Worm (Caenorhabditis elegans): ENCODE measurements around the gene F26C11.1.

F26C11.1 gene

ce11 chrII:9940430-9940829, 45.9 kb downstream of the F26C11.1 start, which contains the start of gene ufd-3 (continued):
- TF ChIP-seq rpc-1 (optimal IDR thresholded peaks at IDR 0.05), result no peak
- TF ChIP-seq rpc-1 (tag; optimal IDR thresholded peaks at IDR 0.05), result no peak
- TF ChIP-seq bed-2 (GFP tag; IDR thresholded peaks at IDR 0.05), result peak; percentile 49; the same call in 1 of the 2 replicates
- TF ChIP-seq egl-18 (GFP tag; IDR thresholded peaks at IDR 0.05), result no peak
- peak; percentile 54 for TF ChIP-seq lsl-1 (GFP tag; optimal IDR thresholded peaks at IDR 0.05)
- no peak for TF ChIP-seq ztf-6 (GFP tag; IDR thresholded peaks at IDR 0.05)
- TF ChIP-seq ceh-79 (tag; optimal IDR thresholded peaks at IDR 0.05), result no peak
- TF ChIP-seq unc-130 (GFP tag; optimal IDR thresholded peaks at IDR 0.05), result peak; percentile 90
- TF ChIP-seq cebp-2 (GFP tag; IDR thresholded peaks at IDR 0.05), result no peak
- TF ChIP-seq somi-1 (GFP tag; optimal IDR thresholded peaks at IDR 0.05), result peak; percentile 51
- peak; percentile 58 for TF ChIP-seq ceh-100 (GFP tag; IDR thresholded peaks at IDR 0.05)
- TF ChIP-seq ztf-28 (GFP tag; IDR thresholded peaks at IDR 0.05), result no peak
- TF ChIP-seq B0035.1 (tag; optimal IDR thresholded peaks at IDR 0.05), result peak; percentile 58
- no peak for TF ChIP-seq F37B4.10 (GFP tag; IDR thresholded peaks at IDR 0.05)
- TF ChIP-seq madf-8 (GFP tag; conservative IDR thresholded peaks at IDR 0.05), result peak; percentile 33; the same call in 1 of the 2 replicates
- no peak for TF ChIP-seq F39B2.1 (GFP tag; IDR thresholded peaks at IDR 0.05)
- no peak for TF ChIP-seq hmg-20 (GFP tag; IDR thresholded peaks at IDR 0.05)
- TF ChIP-seq ztf-22 (GFP tag; optimal IDR thresholded peaks at IDR 0.05), result no peak
- TF ChIP-seq hsf-1 (GFP tag; IDR thresholded peaks at IDR 0.05), result no peak; the same call in 1 of the 2 replicates
- peak; percentile 42 for TF ChIP-seq hmg-1.2 (GFP tag; IDR thresholded peaks at IDR 0.05)
- peak; percentile 72 for TF ChIP-seq K12H6.12 (tag; optimal IDR thresholded peaks at IDR 0.05)
- TF ChIP-seq madf-3 (GFP tag; IDR thresholded peaks at IDR 0.05), result 0 out of 2 replicates have a peak, but pooled peaks have one; percentile 59
- no peak for TF ChIP-seq B0019.2 (GFP tag; conservative IDR thresholded peaks at IDR 0.05)
- TF ChIP-seq F10E7.11 (tag; optimal IDR thresholded peaks at IDR 0.05), result peak; percentile 25
- TF ChIP-seq aptf-2 (GFP tag; conservative IDR thresholded peaks at IDR 0.05), result peak; percentile 69; the same call in 1 of the 2 replicates
- no peak for TF ChIP-seq mes-4 (tag; optimal IDR thresholded peaks at IDR 0.05)
- TF ChIP-seq athp-1 (tag; optimal IDR thresholded peaks at IDR 0.05), result peak; percentile 64
- no peak for TF ChIP-seq gei-17 (GFP tag; optimal IDR thresholded peaks at IDR 0.05)
- TF ChIP-seq attf-5 (GFP tag; optimal IDR thresholded peaks at IDR 0.05), result peak; percentile 81
- peak; percentile 75 for TF ChIP-seq ekl-4 (GFP tag; IDR thresholded peaks at IDR 0.05)
- no peak for TF ChIP-seq mel-28 (tag; optimal IDR thresholded peaks at IDR 0.05; ENCODE audit: borderline replicate concordance)
- peak; percentile 99 for TF ChIP-seq lin-54 (GFP tag; optimal IDR thresholded peaks at IDR 0.05)
- TF ChIP-seq F49E8.2 (tag; optimal IDR thresholded peaks at IDR 0.05; ENCODE audit: insufficient read depth), result no peak
- no peak for TF ChIP-seq nhr-90 (tag; optimal IDR thresholded peaks at IDR 0.05)
- TF ChIP-seq aptf-3 (GFP tag; IDR thresholded peaks at IDR 0.05), result no peak
- TF ChIP-seq nhr-179 (tag; optimal IDR thresholded peaks at IDR 0.05), result no peak

ce11 chrII:9943246-9943645, 48.7 kb downstream of the F26C11.1 start:
- no peak for TF ChIP-seq rec-8 (tag; optimal IDR thresholded peaks at IDR 0.05)

DNA sequence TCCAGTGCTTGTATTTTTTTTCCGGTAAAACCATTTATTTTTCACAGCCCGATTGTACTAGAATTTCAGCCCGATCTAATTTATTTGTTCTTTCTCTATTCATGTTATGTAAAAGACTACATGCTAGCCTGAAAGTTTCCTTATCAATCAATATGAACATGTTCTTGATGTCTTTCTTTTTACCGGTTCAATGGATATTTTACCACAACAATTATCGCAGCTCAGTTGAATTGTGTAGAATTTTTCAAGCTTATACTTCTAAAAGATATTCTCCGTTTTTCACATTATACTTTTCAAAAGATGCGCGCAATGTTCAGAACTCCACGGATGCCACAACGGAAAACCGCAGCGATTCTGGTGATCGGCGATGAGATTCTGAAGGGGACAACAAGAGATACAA, 49.3 kb downstream of the F26C11.1 start, which contains the start of gene flad-1:
TSS of gene flad-1 (plus strand) at position 301 of the 400 bp plus-strand sequence.
- TF ChIP-seq efl-1 (GFP tag; optimal IDR thresholded peaks at IDR 0.05), result no peak
- TF ChIP-seq chd-7 (tag; optimal IDR thresholded peaks at IDR 0.05), result peak; percentile 21
- 0 out of 2 replicates have a peak, but pooled peaks have one; percentile 10 for TF ChIP-seq F33H1.4 (GFP tag; IDR thresholded peaks at IDR 0.05)
- TF ChIP-seq snpc-3.4 (tag; optimal IDR thresholded peaks at IDR 0.05), result peak; percentile 25
